Fruit fly (Drosophila melanogaster) whole organism, wandering third instar larva: ENCODE data around the gene CG33966.

Experiments
- Abd-B ChIP-seq: fragments of >200 bp; optimal IDR thresholded peaks from 2 replicates; lab custom pipeline; 2017; ENCODE audit warnings: missing biosample characterization, missing genetic modification characterization
- CG32264 ChIP-seq: fragments of 200-800 bp; sonication (Bioruptor generic); optimal IDR thresholded peaks from 2 replicates; lab custom pipeline; 2016; ENCODE audit warnings: missing biosample characterization, missing genetic modification characterization
- CG9705 ChIP-seq: fragments of 200-800 bp; sonication (Bioruptor generic); optimal IDR thresholded peaks from 2 replicates; lab custom pipeline; 2018; ENCODE audit warnings: missing biosample characterization, mild to moderate bottlenecking, missing genetic modification characterization
- CrebA ChIP-seq: fragments of 200-800 bp; sonication (Bioruptor generic); optimal IDR thresholded peaks from 2 replicates; lab custom pipeline; 2016; ENCODE audit warnings: missing biosample characterization, mild to moderate bottlenecking, missing genetic modification characterization, borderline replicate concordance
- Dfd ChIP-seq: fragments of >200 bp; optimal IDR thresholded peaks from 2 replicates; lab custom pipeline; 2017; ENCODE audit warnings: missing biosample characterization, missing genetic modification characterization
- Dif ChIP-seq: fragments of 200-275, 200-300 bp; sonication (Bioruptor generic); optimal IDR thresholded peaks from 2 replicates; lab custom pipeline; 2018; ENCODE audit warnings: missing biosample characterization, missing genetic modification characterization; ENCODE audit not compliant: partially characterized antibody
- GATAd ChIP-seq: sonication (Bioruptor generic); optimal IDR thresholded peaks from 2 replicates; lab custom pipeline; 2016; ENCODE audit warnings: missing biosample characterization, missing genetic modification characterization
- HLH106 ChIP-seq: fragments of 200-800 bp; optimal IDR thresholded peaks from 3 replicates; lab custom pipeline; 2019; ENCODE audit warnings: missing biosample characterization, mild to moderate bottlenecking, missing genetic modification characterization, moderate library complexity
- Hr83 ChIP-seq: fragments of 200-300 bp; sonication (Bioruptor generic); optimal IDR thresholded peaks from 2 replicates; lab custom pipeline; 2016; ENCODE audit warnings: missing biosample characterization, mild to moderate bottlenecking, missing genetic modification characterization, moderate library complexity; ENCODE audit not compliant: poor library complexity, severe bottlenecking
- Jra ChIP-seq: sonication (Bioruptor generic); optimal IDR thresholded peaks from 2 replicates; lab custom pipeline; 2016; ENCODE audit warnings: missing biosample characterization, missing genetic modification characterization
- Mio ChIP-seq: sonication (Bioruptor generic); optimal IDR thresholded peaks from 2 replicates; lab custom pipeline; 2016; ENCODE audit warnings: missing biosample characterization, missing genetic modification characterization
- Myc ChIP-seq: fragments of >200 bp; optimal IDR thresholded peaks from 2 replicates; lab custom pipeline; 2017
- N ChIP-seq: fragments of >200 bp; optimal IDR thresholded peaks from 2 replicates; lab custom pipeline; 2018; ENCODE audit warnings: missing biosample characterization, missing external identifiers, missing genetic modification characterization
- Rel ChIP-seq, 2 experiments: fragments of 200-800 bp; sonication (Bioruptor generic) in 1 of 2; optimal IDR thresholded peaks; 2 replicates in 1 of 2; 3 replicates in 1 of 2; lab custom pipeline; 2016 to 2019; ENCODE audit warnings: mild to moderate bottlenecking in 2 of 2, missing biosample characterization in 2 of 2, missing genetic modification characterization in 2 of 2, moderate library complexity in 1 of 2
- Sp1 ChIP-seq: fragments of 200-800 bp; sonication (Bioruptor generic); optimal IDR thresholded peaks from 3 replicates; lab custom pipeline; 2019; ENCODE audit warnings: missing biosample characterization, mild to moderate bottlenecking, missing genetic modification characterization, moderate library complexity
- Vsx2 ChIP-seq: fragments of 200-300, 225-300 bp; sonication (Bioruptor generic); optimal IDR thresholded peaks from 2 replicates; lab custom pipeline; 2018; ENCODE audit warnings: missing biosample characterization, missing genetic modification characterization; ENCODE audit not compliant: partially characterized antibody
- br ChIP-seq: fragments of 200-800 bp; sonication (Bioruptor generic); optimal IDR thresholded peaks from 2 replicates; lab custom pipeline; 2016; ENCODE audit warnings: missing biosample characterization, missing genetic modification characterization
- brk ChIP-seq: fragments of 200-800 bp; sonication (Bioruptor generic); optimal IDR thresholded peaks from 2 replicates; lab custom pipeline; 2016; ENCODE audit warnings: missing biosample characterization, mild to moderate bottlenecking, missing genetic modification characterization
- dl ChIP-seq, 2 experiments: fragments of 175-275, 200-275 bp in 1 of 2; fragments of 200-275 bp in 1 of 2; sonication (Bioruptor generic); optimal IDR thresholded peaks; lab custom pipeline; 2018; ENCODE audit warnings: mild to moderate bottlenecking in 2 of 2, missing biosample characterization in 2 of 2, missing genetic modification characterization in 2 of 2, moderate library complexity in 2 of 2; ENCODE audit not compliant: partially characterized antibody in 2 of 2, insufficient read depth in 1 of 2
- dmrt93B ChIP-seq: fragments of 200-800 bp; sonication (Bioruptor generic); optimal IDR thresholded peaks from 2 replicates; lab custom pipeline; 2018; ENCODE audit warnings: missing biosample characterization, mild to moderate bottlenecking, missing genetic modification characterization
- dsf ChIP-seq: sonication (Bioruptor generic); optimal IDR thresholded peaks from 2 replicates; lab custom pipeline; 2016; ENCODE audit warnings: missing biosample characterization, missing genetic modification characterization, borderline replicate concordance
- ey ChIP-seq: fragments of 200-800 bp; sonication (Bioruptor generic); optimal IDR thresholded peaks from 2 replicates; lab custom pipeline; 2016; ENCODE audit warnings: missing biosample characterization, missing genetic modification characterization
- foxo ChIP-seq, 2 experiments: fragments of 200-800 bp; sonication (Bioruptor generic); optimal IDR thresholded peaks; 2 replicates in 1 of 2; 3 replicates in 1 of 2; lab custom pipeline; 2016 to 2017; ENCODE audit warnings: missing biosample characterization in 2 of 2, missing genetic modification characterization in 2 of 2
- fru ChIP-seq: fragments of 200-800 bp; sonication (Bioruptor generic); optimal IDR thresholded peaks from 3 replicates; lab custom pipeline; 2016; ENCODE audit warnings: missing biosample characterization, mild to moderate bottlenecking, missing genetic modification characterization
- h ChIP-seq: fragments of 200-800 bp; sonication (Bioruptor generic); optimal IDR thresholded peaks from 3 replicates; lab custom pipeline; 2016; ENCODE audit warnings: missing biosample characterization, mild to moderate bottlenecking, missing genetic modification characterization
- jim ChIP-seq: fragments of 175-275, 200-325 bp; sonication (Bioruptor generic); optimal IDR thresholded peaks from 2 replicates; lab custom pipeline; 2016; ENCODE audit warnings: missing biosample characterization, mild to moderate bottlenecking, missing genetic modification characterization
- lola ChIP-seq: fragments of >200 bp; optimal IDR thresholded peaks from 2 replicates; lab custom pipeline; 2017; ENCODE audit warnings: missing biosample characterization, missing genetic modification characterization
- pan ChIP-seq: fragments of >200 bp; optimal IDR thresholded peaks from 2 replicates; lab custom pipeline; 2017
- psq ChIP-seq: fragments of 200-800 bp; sonication (Bioruptor generic); optimal IDR thresholded peaks from 3 replicates; lab custom pipeline; 2017; ENCODE audit warnings: missing biosample characterization, mild to moderate bottlenecking, missing genetic modification characterization, moderate library complexity
- rgr ChIP-seq: fragments of 200-800 bp; sonication (Bioruptor generic); optimal IDR thresholded peaks from 3 replicates; lab custom pipeline; 2016; ENCODE audit warnings: missing biosample characterization, mild to moderate bottlenecking, missing genetic modification characterization
- sage ChIP-seq: fragments of 200-800 bp; sonication (Bioruptor generic); optimal IDR thresholded peaks from 2 replicates; lab custom pipeline; 2016; ENCODE audit warnings: missing biosample characterization, mild to moderate bottlenecking, missing genetic modification characterization
- sv ChIP-seq: fragments of 200-800 bp; sonication (Bioruptor generic); optimal IDR thresholded peaks from 3 replicates; lab custom pipeline; 2016; ENCODE audit warnings: missing biosample characterization, missing genetic modification characterization
- tai ChIP-seq: sonication (Bioruptor generic); optimal IDR thresholded peaks from 2 replicates; lab custom pipeline; 2016; ENCODE audit warnings: missing biosample characterization, missing genetic modification characterization
- usp ChIP-seq: fragments of >200 bp; optimal IDR thresholded peaks from 2 replicates; lab custom pipeline; 2017; ENCODE audit warnings: missing biosample characterization, missing genetic modification characterization
- woc ChIP-seq: sonication (Bioruptor generic); optimal IDR thresholded peaks from 2 replicates; lab custom pipeline; 2016; ENCODE audit warnings: missing biosample characterization, mild to moderate bottlenecking, missing genetic modification characterization

CG33966 gene

dm6 chr3L:1247627-1248295 is 13.8 kb downstream of the CG33966 start, which contains the start of the genes Psf1 and Sac1:
TSS of gene Psf1 (minus strand) at chr3L:1247677.
TSS of gene Sac1 (plus strand) at chr3L:1247817.
- peak in 1 of 2 experiments; percentile 50 for TF ChIP-seq foxo (GFP tag; optimal IDR thresholded peaks at IDR 0.05; lab: Kevin White, UChicago)
- TF ChIP-seq dmrt93B: peak; percentile 19
- peak; percentile 37 for TF ChIP-seq sv
- peak; percentile 55 for TF ChIP-seq HLH106 (tag; lab: Kevin White, UChicago)
- no peak for TF ChIP-seq lola (GFP tag; lab: Kevin White, UChicago)
- peak; percentile 44 for TF ChIP-seq rgr
- TF ChIP-seq Rel (GFP tag; optimal IDR thresholded peaks at IDR 0.05; lab: Kevin White, UChicago): no peak
- TF ChIP-seq Rel (tag; optimal IDR thresholded peaks at IDR 0.05; lab: Kevin White, UChicago): peak; percentile 73
- TF ChIP-seq ey: peak; percentile 41
- TF ChIP-seq N (GFP tag; lab: Kevin White, UChicago): no peak
- peak; percentile 5 for TF ChIP-seq h (GFP tag; lab: Kevin White, UChicago)
- peak; percentile 8 for TF ChIP-seq fru (GFP tag; lab: Kevin White, UChicago)
- peak; percentile 60 for TF ChIP-seq woc (GFP tag; lab: Kevin White, UChicago)
- TF ChIP-seq psq: peak; percentile 38
- peak; percentile 53 for TF ChIP-seq Myc (lab: Kevin White, UChicago)
- TF ChIP-seq CrebA (GFP tag; lab: Kevin White, UChicago): no peak
- peak; percentile 30 for TF ChIP-seq Sp1 (GFP tag; lab: Kevin White, UChicago)
- TF ChIP-seq dl (GFP tag; optimal IDR thresholded peaks at IDR 0.05; lab: Kevin White, UChicago; ENCODE audit: insufficient read depth in 1 of 2, partially characterized antibody in 2 of 2): no peak
- TF ChIP-seq GATAd (GFP tag; lab: Kevin White, UChicago): no peak

- TF ChIP-seq Abd-B (GFP tag; lab: Kevin White, UChicago): no peak
- TF ChIP-seq, all 38 proteins: peak for 0
Observed at dm6 chr3L:1250396-1250795, 16.5 kb downstream of the CG33966 start, which contains the start of gene Bfc. TSS of gene Bfc (plus strand) at chr3L:1250696.

dm6 chr3L:1251712-1252111 is 17.8 kb downstream of the CG33966 start, which contains the start of the genes CG9130 and CG9133:
TSS of gene CG9130 (plus strand) at chr3L:1252012.
TSS of gene CG9133 (plus strand) at chr3L:1252012.
- TF ChIP-seq foxo (GFP tag; optimal IDR thresholded peaks at IDR 0.05; lab: Kevin White, UChicago): no peak
- no peak for TF ChIP-seq ey
- no peak for TF ChIP-seq Sp1 (GFP tag; lab: Kevin White, UChicago)
- TF ChIP-seq jim (GFP tag; lab: Kevin White, UChicago): no peak
- no peak for TF ChIP-seq fru (GFP tag; lab: Kevin White, UChicago)
- TF ChIP-seq br: no peak

- TF ChIP-seq sage (GFP tag; lab: Kevin White, UChicago): no peak
- TF ChIP-seq h (GFP tag; lab: Kevin White, UChicago): peak; percentile 65
- TF ChIP-seq CrebA (GFP tag; lab: Kevin White, UChicago): no peak
- TF ChIP-seq Jra (GFP tag; lab: Kevin White, UChicago): no peak
- TF ChIP-seq ey: no peak
- no peak for TF ChIP-seq N (GFP tag; lab: Kevin White, UChicago)
- TF ChIP-seq usp (GFP tag; lab: Kevin White, UChicago): no peak
- peak; percentile 15 for TF ChIP-seq Sp1 (GFP tag; lab: Kevin White, UChicago)
- no peak for TF ChIP-seq Dfd (GFP tag; lab: Kevin White, UChicago)
- peak; percentile 17 for TF ChIP-seq Hr83 (GFP tag; lab: Kevin White, UChicago)
- peak in 1 of 2 experiments; percentile 10 for TF ChIP-seq foxo (GFP tag; optimal IDR thresholded peaks at IDR 0.05; lab: Kevin White, UChicago)
- TF ChIP-seq sv: no peak
- TF ChIP-seq Myc (lab: Kevin White, UChicago): no peak
- peak; percentile 7 for TF ChIP-seq br
- TF ChIP-seq GATAd (GFP tag; lab: Kevin White, UChicago): no peak
- TF ChIP-seq Abd-B (GFP tag; lab: Kevin White, UChicago): no peak
- TF ChIP-seq woc (GFP tag; lab: Kevin White, UChicago): no peak
- TF ChIP-seq Vsx2: peak; percentile 43
- TF ChIP-seq CG9705 (GFP tag; lab: Kevin White, UChicago): no peak
- peak; percentile 23 for TF ChIP-seq Dif (GFP tag; lab: Kevin White, UChicago)
- no peak for TF ChIP-seq Rel (GFP tag; optimal IDR thresholded peaks at IDR 0.05; lab: Kevin White, UChicago)
- TF ChIP-seq Rel (tag; optimal IDR thresholded peaks at IDR 0.05; lab: Kevin White, UChicago): peak; percentile 17
- no peak for TF ChIP-seq Mio (GFP tag; lab: Kevin White, UChicago)
- peak; percentile 9 for TF ChIP-seq rgr
- peak; percentile 12 for TF ChIP-seq jim (GFP tag; lab: Kevin White, UChicago)
- TF ChIP-seq tai (GFP tag; lab: Kevin White, UChicago): no peak
- TF ChIP-seq pan (lab: Kevin White, UChicago): no peak
- TF ChIP-seq fru (GFP tag; lab: Kevin White, UChicago): peak; percentile 35
- no peak for TF ChIP-seq dl (GFP tag; optimal IDR thresholded peaks at IDR 0.05; lab: Kevin White, UChicago; ENCODE audit: insufficient read depth in 1 of 2, partially characterized antibody in 2 of 2)
- TF ChIP-seq dmrt93B: no peak
- TF ChIP-seq CG32264 (GFP tag; lab: Kevin White, UChicago): no peak
- TF ChIP-seq dsf: no peak
- TF ChIP-seq brk (GFP tag; lab: Kevin White, UChicago): no peak
Observed at dm6 chr3L:1256061-1256780, 22.3 kb downstream of the CG33966 start, which contains the start of gene tfc. TSS of gene tfc (plus strand) at chr3L:1256449.
